Fruit fly (Drosophila melanogaster): ENCODE measurements around the gene AP-2sigma.

dm6 chr3R:21288462-21288861, 18.6 kb upstream of the AP-2sigma start:
- TF ChIP-seq lilli (GFP tag; optimal IDR thresholded peaks at IDR 0.05), result no peak
- TF ChIP-seq Dip2 (GFP tag; IDR thresholded peaks at IDR 0.05), result no peak
- no peak for TF ChIP-seq lola (GFP tag; optimal IDR thresholded peaks at IDR 0.05)
- no peak for TF ChIP-seq ERR (GFP tag; optimal IDR thresholded peaks at IDR 0.05)
- TF ChIP-seq gcm (GFP tag; optimal IDR thresholded peaks at IDR 0.05), result no peak
- TF ChIP-seq pita (GFP tag; optimal IDR thresholded peaks at IDR 0.05), result no peak
- no peak for TF ChIP-seq trem (tag; optimal IDR thresholded peaks at IDR 0.05)
- TF ChIP-seq HLHmδ (GFP tag; optimal IDR thresholded peaks at IDR 0.05), result no peak
- TF ChIP-seq salm (tag; optimal IDR thresholded peaks at IDR 0.05), result no peak
- no peak for TF ChIP-seq hb (GFP tag; IDR thresholded peaks at IDR 0.05; ENCODE audit: partially characterized antibody)
- no peak for TF ChIP-seq crol (GFP tag; IDR thresholded peaks at IDR 0.05)
- no peak for TF ChIP-seq CG7987 (GFP tag; optimal IDR thresholded peaks at IDR 0.05)
- TF ChIP-seq CG1647 (GFP tag; optimal IDR thresholded peaks at IDR 0.05), result no peak
- no peak for TF ChIP-seq CG15601 (tag; optimal IDR thresholded peaks at IDR 0.05)
